Fruit fly (Drosophila melanogaster): ENCODE results near the gene CG10336.

CG10336 gene

DNA sequence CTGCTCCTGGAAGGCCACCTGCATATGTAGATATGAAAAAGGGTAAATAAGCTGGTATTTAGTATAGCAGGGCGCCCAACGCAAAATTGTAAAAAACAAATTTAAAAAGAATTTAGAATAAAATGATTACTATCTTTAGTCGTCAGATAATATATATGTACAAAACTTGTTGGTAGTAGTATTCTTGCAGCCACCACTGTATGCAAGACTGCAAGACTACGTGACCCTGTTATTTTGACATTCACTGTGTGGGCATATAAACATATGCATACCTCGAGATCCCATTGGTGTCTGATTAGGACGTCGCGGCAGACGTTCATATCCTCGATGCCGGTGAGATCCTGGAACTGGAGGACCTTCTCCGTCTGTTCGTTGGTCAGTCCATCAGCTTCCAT, 18.5 kb downstream of the CG10336 start (continued):
- TF ChIP-seq Ravus (GFP tag; IDR thresholded peaks at IDR 0.05) (no peak), Oli (tag; optimal IDR thresholded peaks at IDR 0.05) (no peak), Kr (GFP tag; optimal IDR thresholded peaks at IDR 0.05) (no peak), CG3407 (GFP tag; optimal IDR thresholded peaks at IDR 0.05) (no peak), Dbx (GFP tag; IDR thresholded peaks at IDR 0.05) (no peak), CG7786 (GFP tag; optimal IDR thresholded peaks at IDR 0.05) (no peak), CG31365 (tag; optimal IDR thresholded peaks at IDR 0.05) (no peak), Hand (GFP tag; optimal IDR thresholded peaks at IDR 0.05) (no peak), CG12155 (GFP tag; optimal IDR thresholded peaks at IDR 0.05) (peak; percentile 7), so (GFP tag; IDR thresholded peaks at IDR 0.05) (no peak), Elba2 (GFP tag; optimal IDR thresholded peaks at IDR 0.05) (peak; percentile 46), tio (GFP tag; optimal IDR thresholded peaks at IDR 0.05) (no peak), CG10366 (GFP tag; IDR thresholded peaks at IDR 0.05) (peak; percentile 32), CG10267 (tag; optimal IDR thresholded peaks at IDR 0.05) (no peak), crc (GFP tag; optimal IDR thresholded peaks at IDR 0.05) (peak; percentile 25), gcm2 (GFP tag; optimal IDR thresholded peaks at IDR 0.05) (no peak), CG15011 (GFP tag; optimal IDR thresholded peaks at IDR 0.05) (no peak), CG6175 (GFP tag; IDR thresholded peaks at IDR 0.05) (no peak), CG10565 (GFP tag; optimal IDR thresholded peaks at IDR 0.05) (no peak), Sox102F (GFP tag; optimal IDR thresholded peaks at IDR 0.05) (no peak), mld (GFP tag; IDR thresholded peaks at IDR 0.05; ENCODE audit: partially characterized antibody) (no peak), D (optimal IDR thresholded peaks at IDR 0.05) (no peak), D (GFP tag; optimal IDR thresholded peaks at IDR 0.05) (no peak), her (GFP tag; optimal IDR thresholded peaks at IDR 0.05) (no peak), Mes4 (GFP tag; optimal IDR thresholded peaks at IDR 0.05) (no peak), CG11560 (tag; IDR thresholded peaks at IDR 0.05) (no peak), seq (GFP tag; IDR thresholded peaks at IDR 0.05) (no peak), CG1792 (GFP tag; optimal IDR thresholded peaks at IDR 0.05) (no peak), CG14710 (tag; optimal IDR thresholded peaks at IDR 0.05) (no peak), disco-r (GFP tag; optimal IDR thresholded peaks at IDR 0.05) (no peak), cwo (GFP tag; optimal IDR thresholded peaks at IDR 0.05) (peak; percentile 53), CG7271 (tag; optimal IDR thresholded peaks at IDR 0.05) (no peak), CG9215 (GFP tag; IDR thresholded peaks at IDR 0.05) (no peak), sr (GFP tag; IDR thresholded peaks at IDR 0.05) (no peak), sqz (GFP tag; optimal IDR thresholded peaks at IDR 0.05) (no peak), hth (optimal IDR thresholded peaks at IDR 0.05) (no peak), Camta (GFP tag; optimal IDR thresholded peaks at IDR 0.05) (no peak), twi (tag; optimal IDR thresholded peaks at IDR 0.05) (no peak), toy (GFP tag; IDR thresholded peaks at IDR 0.05) (no peak), CG34376 (GFP tag; optimal IDR thresholded peaks at IDR 0.05) (no peak), pnt (GFP tag; optimal IDR thresholded peaks at IDR 0.05) (no peak), az2 (GFP tag; optimal IDR thresholded peaks at IDR 0.05) (peak; percentile 40), CG15479 (GFP tag; optimal IDR thresholded peaks at IDR 0.05) (no peak), schlank (tag; optimal IDR thresholded peaks at IDR 0.05) (no peak), inv (GFP tag; IDR thresholded peaks at IDR 0.05; ENCODE audit: partially characterized antibody) (no peak), Dek (tag; optimal IDR thresholded peaks at IDR 0.05) (no peak), lbe (GFP tag; optimal IDR thresholded peaks at IDR 0.05) (peak; percentile 7), Hsf (GFP tag; optimal IDR thresholded peaks at IDR 0.05) (no peak), CG31388 (GFP tag; optimal IDR thresholded peaks at IDR 0.05) (no peak), MESR4 (GFP tag; optimal IDR thresholded peaks at IDR 0.05) (no peak), knrl (GFP tag; IDR thresholded peaks at IDR 0.05; ENCODE audit: partially characterized antibody) (no peak), Nf-YB (GFP tag; optimal IDR thresholded peaks at IDR 0.05) (no peak), kah (GFP tag; optimal IDR thresholded peaks at IDR 0.05) (no peak)
